Worm (Caenorhabditis elegans) whole organism, L2 larva: ENCODE results near the gene F52H2.1.

ENCODE experiments used
- F13H6.1 ChIP-seq: sonication (generic microtip); optimal IDR thresholded peaks from 2 replicates; lab custom pipeline; 2016; ENCODE audit warnings: missing genetic modification characterization, missing compliant biosample characterization
- alr-1 ChIP-seq: fragments of 150-350 bp; optimal IDR thresholded peaks from 2 replicates; lab custom pipeline; 2014; ENCODE audit warnings: missing biosample characterization, missing genetic modification characterization
- ama-1 ChIP-seq: fragments of 150-350 bp; optimal IDR thresholded peaks from 2 replicates; lab custom pipeline; 2018; ENCODE audit warnings: inconsistent platforms
- gmeb-1 ChIP-seq: fragments of 150-350 bp; optimal IDR thresholded peaks from 2 replicates; lab custom pipeline; 2014; ENCODE audit warnings: missing biosample characterization, missing genetic modification characterization
- lsy-2 ChIP-seq, 2 experiments: fragments of 150-350 bp in 1 of 2; sonication (generic microtip) in 1 of 2; optimal IDR thresholded peaks; 2 replicates each; lab custom pipeline; 2014 to 2017; ENCODE audit warnings: missing biosample characterization in 2 of 2, missing genetic modification characterization in 2 of 2
- mbf-1 ChIP-seq: sonication (generic microtip); optimal IDR thresholded peaks from 2 replicates; lab custom pipeline; 2017; ENCODE audit warnings: missing biosample characterization, missing genetic modification characterization
- peb-1 ChIP-seq: fragments of 150-350 bp; optimal IDR thresholded peaks from 2 replicates; lab custom pipeline; 2014; ENCODE audit warnings: missing biosample characterization, missing genetic modification characterization
- unc-55 ChIP-seq: fragments of 150-350 bp; sonication (generic microtip); optimal IDR thresholded peaks from 3 replicates; lab custom pipeline; 2014; ENCODE audit warnings: missing biosample characterization, missing genetic modification reagents, missing genetic modification characterization

ce11 chrX:2567761-2568160 is 5.1 kb upstream of the F52H2.1 start:
- no peak for TF ChIP-seq ama-1
- no peak for TF ChIP-seq alr-1 (tag; lab: Kevin White, UChicago)
- TF ChIP-seq F13H6.1 (tag; lab: Kevin White, UChicago), result no peak
- TF ChIP-seq unc-55 (GFP tag; lab: Kevin White, UChicago), result no peak
- no peak for TF ChIP-seq gmeb-1 (tag; lab: Kevin White, UChicago)
- no peak for TF ChIP-seq peb-1 (tag; lab: Kevin White, UChicago)
- TF ChIP-seq mbf-1, result no peak
- TF ChIP-seq lsy-2 (tag; optimal IDR thresholded peaks at IDR 0.05; lab: Kevin White, UChicago), result no peak
